Worm (Caenorhabditis elegans) whole organism, dauer: Measurements from ENCODE around the gene F49C12.7.
"Not testable (repeated sequence)": the region's sequence is repeated elsewhere in the genome, so short reads cannot be mapped to it uniquely, and the experiment has no call there.

Source experiments
- unc-62 ChIP-seq: sonication (generic microtip); optimal IDR thresholded peaks from 2 replicates; lab custom pipeline; 2017; ENCODE audit warnings: missing biosample characterization, missing genetic modification reagents, missing genetic modification characterization

The F49C12.7 gene

ce11 chrIV:9312827-9313226, at the start of gene F49C12.7:
TSS of gene F49C12.7 (minus strand) at chrIV:9312927.
- not testable (repeated sequence) for TF ChIP-seq unc-62 (GFP tag; lab: Kevin White, UChicago)

- TF ChIP-seq unc-62 (GFP tag; lab: Kevin White, UChicago) = no peak
Measured at ce11 chrIV:9353728-9354127, 41.0 kb upstream of the F49C12.7 start.

- TF ChIP-seq unc-62 (GFP tag; lab: Kevin White, UChicago) = no peak
Measured at ce11 chrIV:9343102-9343599, 30.4 kb upstream of the F49C12.7 start, which contains the start of gene pigc-1. TSS of gene pigc-1 (minus strand) at chrIV:9343152.

- TF ChIP-seq unc-62 (GFP tag; lab: Kevin White, UChicago) = no peak
Measured at ce11 chrIV:9341591-9341990, 28.9 kb upstream of the F49C12.7 start, which contains the start of gene vps-26. TSS of gene vps-26 (minus strand) at chrIV:9341790.

ce11 chrIV:9339205-9339604, 26.5 kb upstream of the F49C12.7 start, which contains the start of gene T20D3.6:
TSS of gene T20D3.6 (minus strand) at chrIV:9339305.
- no peak for TF ChIP-seq unc-62 (GFP tag; lab: Kevin White, UChicago)

ce11 chrIV:9336538-9337090, 23.9 kb upstream of the F49C12.7 start, which contains the start of gene T20D3.5:
TSS of gene T20D3.5 (plus strand) at chrIV:9337040.
- TF ChIP-seq unc-62 (GFP tag; lab: Kevin White, UChicago) = no peak

ce11 chrIV:9335552-9336251, 23.0 kb upstream of the F49C12.7 start, which contains the start of the genes coa-4 and T20D3.14:
TSS of gene coa-4 (minus strand) at chrIV:9335602.
TSS of gene T20D3.14 (minus strand) at chrIV:9335909.
- no peak for TF ChIP-seq unc-62 (GFP tag; lab: Kevin White, UChicago)

- TF ChIP-seq unc-62 (GFP tag; lab: Kevin White, UChicago) = no peak
Measured at ce11 chrIV:9333007-9333406, 20.3 kb upstream of the F49C12.7 start.

- TF ChIP-seq unc-62 (GFP tag; lab: Kevin White, UChicago) = no peak
Measured at ce11 chrIV:9330755-9331154, 18.0 kb upstream of the F49C12.7 start, which contains the start of gene nspg-7.1. TSS of gene nspg-7.1 (minus strand) at chrIV:9330855.

ce11 chrIV:9327706-9328105, 15.0 kb upstream of the F49C12.7 start, which contains the start of gene clec-183:
TSS of gene clec-183 (plus strand) at chrIV:9328006.
- no peak for TF ChIP-seq unc-62 (GFP tag; lab: Kevin White, UChicago)

ce11 chrIV:9323989-9324506, 11.3 kb upstream of the F49C12.7 start, which contains the start of the genes nspg-11 and F49C12.15:
TSS of gene nspg-11 (minus strand) at chrIV:9324089.
TSS of gene F49C12.15 (plus strand) at chrIV:9324456.
- TF ChIP-seq unc-62 (GFP tag; lab: Kevin White, UChicago) = no peak

ce11 chrIV:9322489-9322888, 9.8 kb upstream of the F49C12.7 start:
- TF ChIP-seq unc-62 (GFP tag; lab: Kevin White, UChicago) = no peak

ce11 chrIV:9321039-9321851, 8.5 kb upstream of the F49C12.7 start, which contains the start of the genes F49C12.12 and vha-17:
TSS of gene F49C12.12 (minus strand) at chrIV:9321089.
TSS of gene vha-17 (plus strand) at chrIV:9321801.
- no peak for TF ChIP-seq unc-62 (GFP tag; lab: Kevin White, UChicago)

- TF ChIP-seq unc-62 (GFP tag; lab: Kevin White, UChicago) = no peak
Measured at ce11 chrIV:9320023-9320422, 7.3 kb upstream of the F49C12.7 start.

ce11 chrIV:9319080-9319479, 6.4 kb upstream of the F49C12.7 start, which contains the start of the genes F49C12.11 and nemt-1:
TSS of gene F49C12.11 (plus strand) at chrIV:9319380.
TSS of gene nemt-1 (minus strand) at chrIV:9319439.
- no peak for TF ChIP-seq unc-62 (GFP tag; lab: Kevin White, UChicago)
